Fruit fly (Drosophila melanogaster) whole organism: ENCODE results near the gene Shal.
A peak's percentile ranks its signal among the peaks of the same experiment; 100 is the strongest.

ENCODE experiments used
- CG8478 ChIP-seq: fragments of >200 bp; optimal IDR thresholded peaks from 2 replicates; lab custom pipeline; 2018; ENCODE audit warnings: inconsistent platforms
- Dll ChIP-seq: fragments of >200 bp; optimal IDR thresholded peaks from 2 replicates; lab custom pipeline; 2017
- EcR ChIP-seq, 2 experiments: fragments of >200 bp; optimal IDR thresholded peaks; 2 replicates each; lab custom pipeline; 2017; ENCODE audit warnings: missing biosample characterization in 2 of 2, missing genetic modification characterization in 2 of 2, missing genetic modification reagents in 2 of 2
- pan ChIP-seq: fragments of >200 bp; optimal IDR thresholded peaks from 2 replicates; lab custom pipeline; 2017
- psq ChIP-seq: fragments of >200 bp; optimal IDR thresholded peaks from 2 replicates; lab custom pipeline; 2017
- usp ChIP-seq: fragments of >200 bp; optimal IDR thresholded peaks from 2 replicates; lab custom pipeline; 2017; ENCODE audit warnings: missing biosample characterization, missing genetic modification characterization, mixed read lengths

Shal gene

DNA sequence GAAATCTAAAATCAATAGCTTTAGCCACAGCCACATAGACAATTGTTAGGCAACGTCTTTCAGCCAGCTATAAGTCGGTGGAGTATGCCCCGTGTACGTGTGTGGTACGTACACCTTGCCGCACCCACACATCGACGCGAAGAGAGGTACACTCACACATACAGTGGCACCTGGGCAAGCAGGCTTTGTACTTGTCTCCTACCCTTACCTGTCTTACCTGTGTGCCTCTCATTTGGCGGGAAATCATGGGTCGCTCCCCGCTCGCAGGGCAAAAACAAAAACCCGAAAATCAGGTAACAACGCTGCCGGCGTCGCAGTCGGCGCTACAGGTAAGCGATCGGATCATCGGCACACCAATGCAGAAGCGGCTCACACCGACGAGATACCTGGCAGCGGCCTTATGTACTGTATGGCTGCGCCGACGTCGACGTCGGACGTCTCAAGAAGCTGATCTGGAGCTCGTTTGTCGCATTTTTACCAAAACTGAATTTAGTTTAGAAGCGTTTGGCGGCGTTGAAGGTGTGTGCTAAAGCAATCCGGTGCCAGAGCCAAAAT, 22.1 kb downstream of the Shal start:
- no peak for TF ChIP-seq CG8478 (lab: Kevin White, UChicago)
- TF ChIP-seq usp (GFP tag; lab: Kevin White, UChicago), result no peak
- TF ChIP-seq EcR (GFP tag; optimal IDR thresholded peaks at IDR 0.05; lab: Kevin White, UChicago), result no peak
- no peak for TF ChIP-seq Dll (lab: Kevin White, UChicago)
- TF ChIP-seq pan, result no peak

dm6 chr3L:19561745-19562144, 22.6 kb downstream of the Shal start:
- TF ChIP-seq CG8478 (lab: Kevin White, UChicago) (no peak), pan (no peak), usp (GFP tag; lab: Kevin White, UChicago) (no peak), Dll (lab: Kevin White, UChicago) (no peak), EcR (GFP tag; optimal IDR thresholded peaks at IDR 0.05; lab: Kevin White, UChicago) (no peak), psq (lab: Kevin White, UChicago) (no peak)

DNA sequence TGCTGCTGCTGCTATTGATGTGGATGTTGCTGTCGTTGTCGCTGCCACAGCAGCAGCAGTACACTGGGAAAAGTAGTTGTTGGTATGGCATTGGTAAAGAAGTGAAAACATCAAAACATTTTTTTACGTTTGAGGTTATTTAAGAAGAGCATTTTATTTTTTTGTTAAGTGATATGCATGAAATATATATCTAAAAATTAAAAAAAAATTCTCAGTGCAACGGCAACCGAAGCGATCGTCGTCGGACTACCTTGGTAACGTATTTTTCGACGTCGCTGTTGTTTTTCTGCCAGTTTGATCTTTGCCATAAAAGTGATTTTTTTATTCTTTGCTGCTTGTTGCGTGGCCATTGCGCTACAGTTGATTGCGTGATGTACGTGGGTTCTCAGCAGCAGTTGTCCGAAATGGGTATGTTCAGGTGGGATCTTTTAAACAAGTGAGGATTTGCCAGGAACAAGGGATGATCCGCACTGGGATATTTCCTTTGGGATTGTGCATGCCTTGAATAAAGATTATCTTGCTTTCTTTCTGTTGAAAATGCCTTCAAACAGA, 23.6 kb downstream of the Shal start:
- TF ChIP-seq pan (no peak), Dll (lab: Kevin White, UChicago) (no peak), EcR (GFP tag; optimal IDR thresholded peaks at IDR 0.05; lab: Kevin White, UChicago) (no peak), psq (lab: Kevin White, UChicago) (no peak), CG8478 (lab: Kevin White, UChicago) (no peak), usp (GFP tag; lab: Kevin White, UChicago) (no peak)

dm6 chr3L:19560005-19560694, 24.2 kb downstream of the Shal start:
- TF ChIP-seq psq (lab: Kevin White, UChicago), result no peak
- no peak for TF ChIP-seq pan
- TF ChIP-seq Dll (lab: Kevin White, UChicago), result no peak
- no peak for TF ChIP-seq usp (GFP tag; lab: Kevin White, UChicago)
- TF ChIP-seq CG8478 (lab: Kevin White, UChicago), result no peak
- TF ChIP-seq EcR (GFP tag; optimal IDR thresholded peaks at IDR 0.05; lab: Kevin White, UChicago), result peak in 1 of 2 experiments; percentile 26

DNA sequence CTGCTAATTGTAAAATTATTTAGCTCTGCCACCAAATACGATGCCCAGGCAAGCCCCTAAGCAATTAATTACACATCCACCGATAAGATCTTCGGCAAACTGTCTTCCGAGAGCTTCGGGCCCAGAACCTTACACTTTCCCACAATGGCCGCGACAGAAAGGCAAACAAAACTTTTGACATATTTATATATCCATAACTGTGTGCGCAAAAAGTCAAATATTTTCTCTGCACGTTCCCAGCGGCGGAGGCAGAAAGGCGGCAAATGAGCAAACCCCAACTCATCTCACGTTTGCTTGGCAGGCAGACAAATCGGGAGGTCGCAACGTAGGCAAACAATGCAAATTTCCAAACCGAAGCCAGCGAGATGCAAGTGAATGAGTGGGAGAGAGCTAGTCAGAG, 25.2 kb downstream of the Shal start:
- TF ChIP-seq EcR (GFP tag; optimal IDR thresholded peaks at IDR 0.05; lab: Kevin White, UChicago), result no peak
- no peak for TF ChIP-seq Dll (lab: Kevin White, UChicago)
- no peak for TF ChIP-seq usp (GFP tag; lab: Kevin White, UChicago)
- no peak for TF ChIP-seq psq (lab: Kevin White, UChicago)
- no peak for TF ChIP-seq CG8478 (lab: Kevin White, UChicago)
- TF ChIP-seq pan, result no peak

- TF ChIP-seq usp (GFP tag; lab: Kevin White, UChicago) (no peak), EcR (GFP tag; optimal IDR thresholded peaks at IDR 0.05; lab: Kevin White, UChicago) (no peak), Dll (lab: Kevin White, UChicago) (no peak), CG8478 (lab: Kevin White, UChicago) (no peak), pan (no peak), psq (lab: Kevin White, UChicago) (no peak)
Measured at dm6 chr3L:19558674-19559073, 25.7 kb downstream of the Shal start.

dm6 chr3L:19557996-19558375, 26.4 kb downstream of the Shal start:
- TF ChIP-seq pan (no peak), CG8478 (lab: Kevin White, UChicago) (no peak)

dm6 chr3L:19557197-19557995, 27.0 kb downstream of the Shal start:
- TF ChIP-seq Dll (lab: Kevin White, UChicago) (no peak), EcR (GFP tag; optimal IDR thresholded peaks at IDR 0.05; lab: Kevin White, UChicago) (peak in 1 of 2 experiments; percentile 8)

DNA sequence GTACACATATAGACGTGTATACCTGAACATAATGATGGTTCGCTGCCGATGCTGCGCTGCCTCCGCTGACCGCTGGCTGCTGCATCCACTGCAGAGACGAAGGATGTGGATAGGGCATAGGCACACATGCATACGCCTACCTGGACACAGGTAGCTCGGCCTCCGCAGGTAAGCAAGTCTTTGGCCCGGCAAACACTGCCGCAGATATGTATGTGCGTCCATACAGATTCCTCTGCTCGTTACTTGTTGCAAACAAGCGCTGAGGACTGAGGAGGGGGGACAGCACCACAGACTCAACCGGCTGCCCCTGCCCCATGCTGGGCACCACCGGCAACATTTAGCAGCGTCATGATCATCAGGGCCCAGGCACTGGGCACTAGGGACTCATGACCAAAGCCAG, 27.6 kb downstream of the Shal start:
- peak; percentile 45 for TF ChIP-seq Dll (lab: Kevin White, UChicago)
- no peak for TF ChIP-seq pan
- TF ChIP-seq EcR (GFP tag; optimal IDR thresholded peaks at IDR 0.05; lab: Kevin White, UChicago), result no peak
- no peak for TF ChIP-seq CG8478 (lab: Kevin White, UChicago)
- no peak for TF ChIP-seq psq (lab: Kevin White, UChicago)
- no peak for TF ChIP-seq usp (GFP tag; lab: Kevin White, UChicago)

- TF ChIP-seq usp (GFP tag; lab: Kevin White, UChicago) (no peak), EcR (GFP tag; optimal IDR thresholded peaks at IDR 0.05; lab: Kevin White, UChicago) (peak; percentile 16 to 50), pan (no peak)
Measured at dm6 chr3L:19555906-19556457, 28.4 kb downstream of the Shal start.

dm6 chr3L:19552136-19552773, 32.1 kb downstream of the Shal start, which contains the start of the genes Ltn1 and CG9300:
Gene Ltn1 (minus strand): TSS chr3L:19552290.
Gene CG9300 (plus strand): TSS chr3L:19552420.
- no peak for TF ChIP-seq CG8478 (lab: Kevin White, UChicago)
- no peak for TF ChIP-seq EcR (GFP tag; optimal IDR thresholded peaks at IDR 0.05; lab: Kevin White, UChicago)
